Worm (Caenorhabditis elegans) whole organism, L4/young adult: ENCODE results near the gene F44E2.7.

Experiments
- W03F9.2 ChIP-seq: fragments of 150-350 bp; optimal IDR thresholded peaks from 2 replicates; lab custom pipeline; 2014; ENCODE audit warnings: missing biosample characterization, missing genetic modification characterization
- dao-5 ChIP-seq: sonication (generic microtip); optimal IDR thresholded peaks from 2 replicates; lab custom pipeline; 2016; ENCODE audit warnings: missing genotype, missing genetic modification characterization, moderate library complexity, missing compliant biosample characterization

ce11 chrIII:8818599-8818998 lies 29.7 kb downstream of the F44E2.7 start, which contains the start of gene pat-2:
- TF ChIP-seq W03F9.2 (no peak), dao-5 (no peak)
